Fruit fly (Drosophila melanogaster) whole organism, embryonic: Measurements from ENCODE around the gene CG45045.

Experiments used
- Ada2b ChIP-seq: fragments of 200-800 bp; sonication (Bioruptor generic); IDR thresholded peaks from 2 replicates; pipeline ENCODE4 v1.3.6; 2022; ENCODE audit warnings: missing biosample characterization, missing genetic modification characterization
- Awh ChIP-seq: fragments of 200-800 bp; sonication (Bioruptor generic); IDR thresholded peaks from 2 replicates; pipeline ENCODE4, ENCODE4 v1.3.6; 2022; ENCODE audit warnings: missing biosample characterization, missing genetic modification characterization
- Bgb ChIP-seq: fragments of 200-800 bp; sonication (Bioruptor generic); IDR thresholded peaks from 2 replicates; pipeline ENCODE4 v1.3.6; 2022; ENCODE audit warnings: missing biosample characterization, missing genetic modification characterization; ENCODE audit not compliant: partially characterized antibody
- BtbVII ChIP-seq: fragments of 200-800 bp; sonication (Bioruptor generic); optimal IDR thresholded peaks from 3 replicates; lab custom pipeline; 2017; ENCODE audit warnings: missing biosample characterization, mild to moderate bottlenecking, missing genetic modification characterization
- Bteb2 ChIP-seq: fragments of 200-800 bp; sonication (Bioruptor generic); optimal IDR thresholded peaks from 2 replicates; lab custom pipeline; 2016; ENCODE audit warnings: missing biosample characterization, missing genetic modification characterization
- CG11504 ChIP-seq: fragments of 200-800 bp; sonication (Bioruptor generic); optimal IDR thresholded peaks from 3 replicates; lab custom pipeline; 2019; ENCODE audit warnings: missing biosample characterization, mild to moderate bottlenecking, missing genetic modification characterization, moderate library complexity
- CG13624 ChIP-seq: fragments of 200-800 bp; sonication (Bioruptor generic); optimal IDR thresholded peaks from 2 replicates; lab custom pipeline; 2016; ENCODE audit warnings: missing biosample characterization, missing genetic modification characterization
- CG14441 ChIP-seq: fragments of 200-800 bp; sonication (Bioruptor generic); IDR thresholded peaks from 2 replicates; pipeline ENCODE4 v1.3.6; 2022; ENCODE audit warnings: missing biosample characterization, missing genetic modification characterization
- CG14710 ChIP-seq: fragments of 200-800 bp; sonication (Bioruptor generic); optimal IDR thresholded peaks from 3 replicates; lab custom pipeline; 2019; ENCODE audit warnings: missing biosample characterization, mild to moderate bottlenecking, missing genetic modification characterization, moderate library complexity
- CG14965 ChIP-seq: fragments of 200-800 bp; sonication (Bioruptor generic); optimal IDR thresholded peaks from 2 replicates; lab custom pipeline; 2016; ENCODE audit warnings: missing biosample characterization, missing genetic modification characterization, borderline replicate concordance
- CG15601 ChIP-seq: fragments of 200-800 bp; sonication (Bioruptor generic); optimal IDR thresholded peaks from 3 replicates; lab custom pipeline; 2019; ENCODE audit warnings: missing biosample characterization, mild to moderate bottlenecking, missing genetic modification characterization, moderate library complexity
- CG15696 ChIP-seq: fragments of 200-800 bp; sonication (Bioruptor generic); optimal IDR thresholded peaks from 2 replicates; lab custom pipeline; 2019; ENCODE audit warnings: missing biosample characterization, mild to moderate bottlenecking, missing genetic modification characterization, moderate library complexity
- CG1603 ChIP-seq: fragments of 200-800 bp; sonication (Bioruptor generic); optimal IDR thresholded peaks from 2 replicates; lab custom pipeline; 2019; ENCODE audit warnings: missing biosample characterization, mild to moderate bottlenecking, missing genetic modification characterization, moderate library complexity
- CG17568 ChIP-seq: fragments of 200-800 bp; sonication (Bioruptor generic); optimal IDR thresholded peaks from 2 replicates; lab custom pipeline; 2018; ENCODE audit warnings: missing biosample characterization, mild to moderate bottlenecking, missing genetic modification characterization, moderate library complexity
- CG17802 ChIP-seq: fragments of 200-800 bp; sonication (Bioruptor generic); optimal IDR thresholded peaks from 2 replicates; lab custom pipeline; 2018; ENCODE audit warnings: missing biosample characterization, mild to moderate bottlenecking, missing genetic modification characterization, moderate library complexity
- CG2199 ChIP-seq: fragments of 200-800 bp; sonication (Bioruptor generic); IDR thresholded peaks from 3 replicates; pipeline ENCODE4 v1.3.6; 2022; ENCODE audit warnings: missing biosample characterization, missing genetic modification characterization
- CG3281 ChIP-seq: fragments of 200-800 bp; sonication (Bioruptor generic); optimal IDR thresholded peaks from 3 replicates; lab custom pipeline; 2017; ENCODE audit warnings: missing biosample characterization, mild to moderate bottlenecking, missing genetic modification characterization
- CG4730 ChIP-seq: fragments of 200-800 bp; sonication (Bioruptor generic); IDR thresholded peaks from 2 replicates; pipeline ENCODE4 v1.3.6; 2022; ENCODE audit warnings: missing biosample characterization, missing genetic modification characterization
- CG4854 ChIP-seq: fragments of 200-800 bp; sonication (Bioruptor generic); optimal IDR thresholded peaks from 2 replicates; lab custom pipeline; 2016; ENCODE audit warnings: missing biosample characterization, missing genetic modification characterization, inconsistent platforms
- CG6175 ChIP-seq: fragments of 200-800 bp; sonication (Bioruptor generic); IDR thresholded peaks from 3 replicates; pipeline ENCODE4 v1.3.6; 2022; ENCODE audit warnings: missing biosample characterization, missing genetic modification characterization
- CG7372 ChIP-seq: fragments of 200-800 bp; sonication (Bioruptor generic); IDR thresholded peaks from 2 replicates; pipeline ENCODE4 v1.3.6; 2022; ENCODE audit warnings: missing biosample characterization, missing genetic modification characterization
- CG8281 ChIP-seq: fragments of 200-800 bp; sonication (Bioruptor generic); optimal IDR thresholded peaks from 2 replicates; lab custom pipeline; 2018; ENCODE audit warnings: missing biosample characterization, mild to moderate bottlenecking, missing genetic modification characterization, moderate library complexity
- CG8388 ChIP-seq: fragments of 200-800 bp; sonication (Bioruptor generic); optimal IDR thresholded peaks from 2 replicates; lab custom pipeline; 2019; ENCODE audit warnings: missing biosample characterization, mild to moderate bottlenecking, missing genetic modification characterization, moderate library complexity
- CG8765 ChIP-seq: fragments of 200-800 bp; sonication (Bioruptor generic); IDR thresholded peaks from 2 replicates; pipeline ENCODE4 v1.3.6; 2022; ENCODE audit warnings: missing biosample characterization, missing genetic modification characterization
- CG8924 ChIP-seq: fragments of 200-800 bp; optimal IDR thresholded peaks from 3 replicates; lab custom pipeline; 2019; ENCODE audit warnings: missing biosample characterization, mild to moderate bottlenecking, missing genetic modification characterization, moderate library complexity
- CG8944 ChIP-seq: fragments of 200-800 bp; sonication (Bioruptor generic); optimal IDR thresholded peaks from 3 replicates; lab custom pipeline; 2016; ENCODE audit warnings: missing biosample characterization, missing genetic modification characterization
- CHES-1-like ChIP-seq: fragments of 200-800 bp; sonication (Bioruptor generic); optimal IDR thresholded peaks from 2 replicates; lab custom pipeline; 2016; ENCODE audit warnings: missing biosample characterization, missing genetic modification characterization
- CTCF ChIP-seq: fragments of 200-800 bp; sonication (Bioruptor generic); optimal IDR thresholded peaks from 2 replicates; lab custom pipeline; 2017; ENCODE audit warnings: missing biosample characterization, mild to moderate bottlenecking, missing genetic modification characterization, moderate library complexity
- Dek ChIP-seq: fragments of 200-800 bp; sonication (Bioruptor generic); optimal IDR thresholded peaks from 3 replicates; lab custom pipeline; 2019; ENCODE audit warnings: missing biosample characterization, mild to moderate bottlenecking, missing genetic modification characterization, moderate library complexity
- GATAe ChIP-seq: fragments of 200-800 bp; sonication (Bioruptor generic); conservative IDR thresholded peaks from 2 replicates; pipeline ENCODE4 v1.3.6; 2022; ENCODE audit warnings: missing biosample characterization, missing genetic modification characterization
- H15 ChIP-seq: fragments of 200-800 bp; sonication (Bioruptor generic); IDR thresholded peaks from 3 replicates; pipeline ENCODE4 v1.3.6; 2022; ENCODE audit warnings: missing biosample characterization, missing genetic modification characterization
- HLH54F ChIP-seq: fragments of 200-800 bp; sonication (Bioruptor generic); optimal IDR thresholded peaks from 3 replicates; lab custom pipeline; 2016; ENCODE audit warnings: missing biosample characterization, missing genetic modification characterization
- HLHmδ ChIP-seq: fragments of 200-800 bp; sonication (Bioruptor generic); optimal IDR thresholded peaks from 2 replicates; lab custom pipeline; 2018; ENCODE audit warnings: missing biosample characterization, mild to moderate bottlenecking, missing genetic modification characterization, moderate library complexity
- Nf-YA ChIP-seq: fragments of 200-800 bp; sonication (Bioruptor generic); IDR thresholded peaks from 2 replicates; pipeline ENCODE4 v1.3.6; 2022; ENCODE audit warnings: missing biosample characterization, missing genetic modification characterization
- Nf-YC ChIP-seq: fragments of 200-800 bp; optimal IDR thresholded peaks from 3 replicates; lab custom pipeline; 2019; ENCODE audit warnings: missing biosample characterization, mild to moderate bottlenecking, missing genetic modification characterization, moderate library complexity
- NfI ChIP-seq: fragments of 200-800 bp; sonication (Bioruptor generic); optimal IDR thresholded peaks from 3 replicates; lab custom pipeline; 2018; ENCODE audit warnings: missing biosample characterization, mild to moderate bottlenecking, missing genetic modification characterization, moderate library complexity
- Spps ChIP-seq: fragments of 200-800 bp; sonication (Bioruptor generic); optimal IDR thresholded peaks from 2 replicates; lab custom pipeline; 2018; ENCODE audit warnings: missing biosample characterization, mild to moderate bottlenecking, missing genetic modification characterization
- Sry-β ChIP-seq: fragments of 200-800 bp; sonication (Bioruptor generic); optimal IDR thresholded peaks from 2 replicates; lab custom pipeline; 2018; ENCODE audit warnings: missing biosample characterization, mild to moderate bottlenecking, missing genetic modification characterization, moderate library complexity
- bowl ChIP-seq: fragments of 200-800 bp; sonication (Bioruptor generic); IDR thresholded peaks from 2 replicates; pipeline ENCODE4 v1.3.6; 2022; ENCODE audit warnings: missing biosample characterization, missing genetic modification characterization
- cg ChIP-seq: fragments of 200-800 bp; sonication (Bioruptor generic); optimal IDR thresholded peaks from 3 replicates; lab custom pipeline; 2019; ENCODE audit warnings: missing biosample characterization, mild to moderate bottlenecking, missing genetic modification characterization, moderate library complexity
- dm ChIP-seq: fragments of 200-800 bp; sonication (Bioruptor generic); optimal IDR thresholded peaks from 3 replicates; lab custom pipeline; 2016; ENCODE audit warnings: missing biosample characterization, missing genetic modification characterization
- gcm ChIP-seq: fragments of 200-800 bp; sonication (Bioruptor generic); optimal IDR thresholded peaks from 2 replicates; lab custom pipeline; 2019; ENCODE audit warnings: missing biosample characterization, mild to moderate bottlenecking, missing genetic modification characterization, moderate library complexity
- jing ChIP-seq: fragments of 200-800 bp; sonication (Bioruptor generic); optimal IDR thresholded peaks from 2 replicates; lab custom pipeline; 2018; ENCODE audit warnings: missing biosample characterization, mild to moderate bottlenecking, missing genetic modification characterization
- maf-S ChIP-seq: fragments of 200-800 bp; sonication (Bioruptor generic); optimal IDR thresholded peaks from 2 replicates; lab custom pipeline; 2016; ENCODE audit warnings: missing biosample characterization, missing genetic modification characterization
- nerfin-1 ChIP-seq: fragments of 200-800 bp; sonication (Bioruptor generic); optimal IDR thresholded peaks from 3 replicates; lab custom pipeline; 2019; ENCODE audit warnings: missing biosample characterization, mild to moderate bottlenecking, missing genetic modification characterization, moderate library complexity
- pho ChIP-seq: fragments of 200-800 bp; sonication (Bioruptor generic); optimal IDR thresholded peaks from 2 replicates; lab custom pipeline; 2016; ENCODE audit warnings: missing biosample characterization, missing genetic modification characterization
- pum ChIP-seq: fragments of 200-800 bp; sonication (Bioruptor generic); optimal IDR thresholded peaks from 2 replicates; lab custom pipeline; 2016; ENCODE audit warnings: missing biosample characterization, missing genetic modification characterization
- scrt ChIP-seq: fragments of 200-800 bp; sonication (Bioruptor generic); optimal IDR thresholded peaks from 2 replicates; lab custom pipeline; 2018; ENCODE audit warnings: missing biosample characterization, mild to moderate bottlenecking, missing genetic modification characterization, moderate library complexity
- seq ChIP-seq: fragments of 200-800 bp; sonication (Bioruptor generic); IDR thresholded peaks from 2 replicates; pipeline ENCODE4 v1.3.6; 2022; ENCODE audit warnings: missing biosample characterization, missing genetic modification characterization
- sug ChIP-seq: fragments of 200-800 bp; optimal IDR thresholded peaks from 2 replicates; lab custom pipeline; 2019; ENCODE audit warnings: missing biosample characterization, mild to moderate bottlenecking, missing genetic modification characterization, moderate library complexity
- z ChIP-seq: fragments of 200-800 bp; sonication (Bioruptor generic); IDR thresholded peaks from 3 replicates; pipeline ENCODE4 v1.3.6; 2022; ENCODE audit warnings: missing biosample characterization, missing genetic modification characterization
- zf30C ChIP-seq: fragments of 200-800 bp; sonication (Bioruptor generic); optimal IDR thresholded peaks from 3 replicates; lab custom pipeline; 2018; ENCODE audit warnings: missing biosample characterization, mild to moderate bottlenecking, missing genetic modification characterization

Gene CG45045

dm6 chr3R:17706971-17707406 is 39.6 kb downstream of the CG45045 start (continued):
- TF ChIP-seq CG8281 (tag; lab: Kevin White, UChicago) (no peak), HLH54F (no peak), HLHmδ (no peak), dm (GFP tag; lab: Kevin White, UChicago) (no peak), Bgb (GFP tag; lab: Robert Waterston, UW) (no peak), cg (peak; percentile 19), nerfin-1 (tag; lab: Kevin White, UChicago) (no peak), CG14710 (tag; lab: Kevin White, UChicago) (no peak), Dek (tag; lab: Kevin White, UChicago) (no peak), CG15696 (tag; lab: Kevin White, UChicago) (no peak), CG3281 (GFP tag; lab: Kevin White, UChicago) (no peak), scrt (GFP tag; lab: Kevin White, UChicago) (no peak), CG1603 (tag; lab: Kevin White, UChicago) (no peak), CTCF (GFP tag; lab: Kevin White, UChicago) (no peak), Bteb2 (GFP tag; lab: Kevin White, UChicago) (no peak), Nf-YA (GFP tag; lab: Robert Waterston, UW) (no peak), jing (GFP tag; lab: Kevin White, UChicago) (no peak), CG11504 (tag; lab: Kevin White, UChicago) (no peak), CG15601 (tag; lab: Kevin White, UChicago) (no peak), pho (GFP tag; lab: Kevin White, UChicago) (no peak), maf-S (no peak), CG8765 (GFP tag; lab: Robert Waterston, UW) (no peak), seq (GFP tag; lab: Robert Waterston, UW) (no peak), CG4854 (GFP tag; lab: Kevin White, UChicago) (no peak), CG7372 (GFP tag; lab: Robert Waterston, UW) (no peak), CG8944 (no peak), CG14965 (GFP tag; lab: Kevin White, UChicago) (no peak), CG2199 (GFP tag; lab: Robert Waterston, UW) (no peak), H15 (GFP tag; lab: Robert Waterston, UW) (no peak), Nf-YC (tag; lab: Kevin White, UChicago) (no peak), CG4730 (GFP tag; lab: Robert Waterston, UW) (no peak), Ada2b (GFP tag; lab: Robert Waterston, UW) (no peak), CG17568 (GFP tag; lab: Kevin White, UChicago) (no peak), CG17802 (tag; lab: Kevin White, UChicago) (no peak), z (GFP tag; lab: Robert Waterston, UW) (0 out of 3 replicates have a peak, but pooled peaks have one; percentile 34), Spps (tag; lab: Kevin White, UChicago) (no peak), GATAe (no peak), NfI (GFP tag; lab: Kevin White, UChicago) (no peak), CG6175 (GFP tag; lab: Robert Waterston, UW) (0 out of 3 replicates have a peak, but pooled peaks have one; percentile 35), pum (GFP tag; lab: Kevin White, UChicago) (no peak), BtbVII (GFP tag; lab: Kevin White, UChicago) (no peak), CG13624 (GFP tag; lab: Kevin White, UChicago) (no peak), Awh (GFP tag; lab: Robert Waterston, UW) (no peak), sug (tag; lab: Kevin White, UChicago) (peak; percentile 14), CG8388 (GFP tag; lab: Kevin White, UChicago) (no peak), zf30C (GFP tag; lab: Kevin White, UChicago) (no peak), CG14441 (GFP tag; lab: Robert Waterston, UW) (no peak), CG8924 (tag; lab: Kevin White, UChicago) (no peak), CHES-1-like (no peak), bowl (GFP tag; lab: Robert Waterston, UW) (no peak), Sry-β (GFP tag; lab: Kevin White, UChicago) (no peak), gcm (GFP tag; lab: Kevin White, UChicago) (no peak)
